Fruit fly (Drosophila melanogaster) whole organism, prepupa: ENCODE data around the gene rdgA.
A peak's percentile ranks its signal among the peaks of the same experiment; 100 is the strongest.

ENCODE experiments used
- Blimp-1 ChIP-seq: fragments of 200-800 bp; sonication (Bioruptor generic); optimal IDR thresholded peaks from 3 replicates; lab custom pipeline; 2017; ENCODE audit warnings: missing biosample characterization, missing genetic modification characterization, mild to moderate bottlenecking, moderate library complexity, missing genetic modification reagents
- CG10631 ChIP-seq: fragments of 200-800 bp; sonication (Bioruptor generic); optimal IDR thresholded peaks from 2 replicates; lab custom pipeline; 2016; ENCODE audit warnings: missing biosample characterization, missing genetic modification characterization
- CG11762 ChIP-seq: fragments of 200-800 bp; sonication (Bioruptor generic); optimal IDR thresholded peaks from 3 replicates; lab custom pipeline; 2016; ENCODE audit warnings: missing biosample characterization, missing genetic modification characterization; ENCODE audit not compliant: insufficient read depth
- CG11902 ChIP-seq: fragments of 200-800 bp; sonication (Bioruptor generic); optimal IDR thresholded peaks from 3 replicates; lab custom pipeline; 2016; ENCODE audit warnings: missing biosample characterization, missing genetic modification characterization
- CG15336 ChIP-seq: fragments of 200-800 bp; sonication (Bioruptor generic); IDR thresholded peaks from 2 replicates; pipeline ENCODE4 v1.3.6; 2022; ENCODE audit warnings: missing biosample characterization, missing genetic modification characterization
- CG3032 ChIP-seq: fragments of 200-800 bp; optimal IDR thresholded peaks from 2 replicates; lab custom pipeline; 2019; ENCODE audit warnings: missing biosample characterization, mild to moderate bottlenecking, missing genetic modification characterization, moderate library complexity
- CG31627 ChIP-seq: fragments of 200-800 bp; sonication (Bioruptor generic); optimal IDR thresholded peaks from 3 replicates; lab custom pipeline; 2016; ENCODE audit warnings: missing biosample characterization, missing genetic modification characterization
- CG4318 ChIP-seq: fragments of 200-800 bp; sonication (Bioruptor generic); optimal IDR thresholded peaks from 3 replicates; lab custom pipeline; 2017; ENCODE audit warnings: missing biosample characterization, mild to moderate bottlenecking, missing genetic modification characterization
- CG6163 ChIP-seq: fragments of 200-800 bp; sonication (Bioruptor generic); IDR thresholded peaks from 3 replicates; pipeline ENCODE4 v1.3.6; 2022; ENCODE audit warnings: missing biosample characterization, missing genetic modification characterization
- CG6276 ChIP-seq: fragments of 200-800 bp; sonication (Bioruptor generic); optimal IDR thresholded peaks from 2 replicates; lab custom pipeline; 2017; ENCODE audit warnings: missing biosample characterization, mild to moderate bottlenecking, missing genetic modification characterization
- CG6792 ChIP-seq: fragments of 200-800 bp; sonication (Bioruptor generic); optimal IDR thresholded peaks from 3 replicates; lab custom pipeline; 2016; ENCODE audit warnings: missing biosample characterization, missing genetic modification characterization
- CG6808 ChIP-seq: fragments of 200-800 bp; sonication (Bioruptor generic); optimal IDR thresholded peaks from 3 replicates; lab custom pipeline; 2017; ENCODE audit warnings: missing biosample characterization, missing genetic modification characterization, mild to moderate bottlenecking, moderate library complexity, missing genetic modification reagents
- CG6854 ChIP-seq: fragments of 200-800 bp; sonication (Bioruptor generic); optimal IDR thresholded peaks from 2 replicates; lab custom pipeline; 2017; ENCODE audit warnings: missing biosample characterization, mild to moderate bottlenecking, missing genetic modification characterization
- CG7368 ChIP-seq: fragments of 200-800 bp; sonication (Bioruptor generic); optimal IDR thresholded peaks from 3 replicates; lab custom pipeline; 2016; ENCODE audit warnings: missing biosample characterization, missing genetic modification characterization
- CG8632 ChIP-seq: fragments of 200-800 bp; sonication (Bioruptor generic); optimal IDR thresholded peaks from 3 replicates; lab custom pipeline; 2016; ENCODE audit warnings: missing biosample characterization, missing genetic modification characterization
- CG9139 ChIP-seq: fragments of 200-800 bp; sonication (Bioruptor generic); optimal IDR thresholded peaks from 3 replicates; lab custom pipeline; 2017; ENCODE audit warnings: missing biosample characterization, mild to moderate bottlenecking, missing genetic modification characterization
- Eip75B ChIP-seq: fragments of 200-800 bp; sonication (Bioruptor generic); optimal IDR thresholded peaks from 3 replicates; lab custom pipeline; 2016; ENCODE audit warnings: missing biosample characterization, missing genetic modification characterization
- Eip78C ChIP-seq: fragments of 200-800 bp; sonication (Bioruptor generic); peaks from one replicate; lab custom pipeline; 2016; ENCODE audit warnings: missing biosample characterization, missing genetic modification characterization
- Eip93F ChIP-seq: fragments of 200-800 bp; sonication (Bioruptor generic); optimal IDR thresholded peaks from 2 replicates; lab custom pipeline; 2016; ENCODE audit warnings: missing biosample characterization, mild to moderate bottlenecking, missing genetic modification characterization
- Gug ChIP-seq: fragments of 200-800 bp; sonication (Bioruptor generic); IDR thresholded peaks from 2 replicates; pipeline ENCODE4 v1.3.6; 2022; ENCODE audit warnings: missing biosample characterization, missing genetic modification characterization
- Hr4 ChIP-seq: fragments of 200-800 bp; sonication (Bioruptor generic); optimal IDR thresholded peaks from 3 replicates; lab custom pipeline; 2016; ENCODE audit warnings: missing biosample characterization, missing genetic modification characterization
- Lpt ChIP-seq: fragments of 200-800 bp; sonication (Bioruptor generic); optimal IDR thresholded peaks from 3 replicates; lab custom pipeline; 2016; ENCODE audit warnings: missing biosample characterization, missing genetic modification characterization
- Met ChIP-seq: fragments of 200-800 bp; sonication (Bioruptor generic); optimal IDR thresholded peaks from 3 replicates; lab custom pipeline; 2016; ENCODE audit warnings: missing biosample characterization, missing genetic modification characterization
- OdsH ChIP-seq: fragments of 200-800 bp; sonication (Bioruptor generic); optimal IDR thresholded peaks from 3 replicates; lab custom pipeline; 2016; ENCODE audit warnings: missing biosample characterization, missing genetic modification characterization
- Smox ChIP-seq: fragments of 200-800 bp; sonication (Bioruptor generic); optimal IDR thresholded peaks from 3 replicates; lab custom pipeline; 2016; ENCODE audit warnings: missing biosample characterization, missing genetic modification characterization
- Sox102F ChIP-seq: fragments of 200-800 bp; sonication (Bioruptor generic); optimal IDR thresholded peaks from 2 replicates; lab custom pipeline; 2016; ENCODE audit warnings: missing biosample characterization, mild to moderate bottlenecking, missing genetic modification characterization
- Sox14 ChIP-seq: fragments of 200-800 bp; sonication (Bioruptor generic); optimal IDR thresholded peaks from 3 replicates; lab custom pipeline; 2016; ENCODE audit warnings: missing biosample characterization, missing genetic modification characterization
- Sox15 ChIP-seq: fragments of 200-800 bp; sonication (Bioruptor generic); optimal IDR thresholded peaks from 3 replicates; lab custom pipeline; 2016; ENCODE audit warnings: missing biosample characterization, missing genetic modification characterization
- achi ChIP-seq: fragments of 200-800 bp; sonication (Bioruptor generic); optimal IDR thresholded peaks from 3 replicates; lab custom pipeline; 2016; ENCODE audit warnings: missing biosample characterization, missing genetic modification characterization
- acj6 ChIP-seq: fragments of 200-800 bp; sonication (Bioruptor generic); optimal IDR thresholded peaks from 3 replicates; lab custom pipeline; 2016; ENCODE audit warnings: missing biosample characterization, missing genetic modification characterization
- cyc ChIP-seq: fragments of 200-800 bp; sonication (Bioruptor generic); optimal IDR thresholded peaks from 3 replicates; lab custom pipeline; 2016; ENCODE audit warnings: missing biosample characterization, missing genetic modification characterization
- dsx ChIP-seq: fragments of 200-800 bp; optimal IDR thresholded peaks from 3 replicates; lab custom pipeline; 2019; ENCODE audit warnings: missing biosample characterization, mild to moderate bottlenecking, missing genetic modification characterization, moderate library complexity; ENCODE audit not compliant: poor library complexity, severe bottlenecking
- esn ChIP-seq: fragments of 200-800 bp; sonication (Bioruptor generic); optimal IDR thresholded peaks from 2 replicates; lab custom pipeline; 2016; ENCODE audit warnings: missing biosample characterization, mild to moderate bottlenecking, missing genetic modification characterization, moderate library complexity
- fd85E ChIP-seq: fragments of 200-800 bp; sonication (Bioruptor generic); optimal IDR thresholded peaks from 3 replicates; lab custom pipeline; 2016; ENCODE audit warnings: missing biosample characterization, missing genetic modification characterization
- fkh ChIP-seq: fragments of 200-800 bp; sonication (Bioruptor generic); optimal IDR thresholded peaks from 3 replicates; lab custom pipeline; 2017; ENCODE audit warnings: missing biosample characterization, mild to moderate bottlenecking, missing genetic modification characterization, moderate library complexity
- lz ChIP-seq: fragments of 200-800 bp; sonication (Bioruptor generic); optimal IDR thresholded peaks from 3 replicates; lab custom pipeline; 2016; ENCODE audit warnings: missing biosample characterization, missing genetic modification characterization
- net ChIP-seq: fragments of 200-800 bp; sonication (Bioruptor generic); optimal IDR thresholded peaks from 3 replicates; lab custom pipeline; 2016; ENCODE audit warnings: missing biosample characterization, missing genetic modification characterization
- salr ChIP-seq, 2 experiments: fragments of 200-800 bp; sonication (Bioruptor generic); optimal IDR thresholded peaks; 3 replicates each; lab custom pipeline; 2016 to 2018; ENCODE audit warnings: missing biosample characterization in 2 of 2, missing genetic modification characterization in 2 of 2, mild to moderate bottlenecking in 1 of 2
- spab ChIP-seq: fragments of 200-800 bp; sonication (Bioruptor generic); optimal IDR thresholded peaks from 2 replicates; lab custom pipeline; 2017; ENCODE audit warnings: missing biosample characterization, mild to moderate bottlenecking, missing genetic modification characterization, missing genetic modification reagents
- ss ChIP-seq, 2 experiments: fragments of 200-800 bp; sonication (Bioruptor generic); optimal IDR thresholded peaks; 2 replicates in 1 of 2; 3 replicates in 1 of 2; lab custom pipeline; 2017 to 2018; ENCODE audit warnings: mild to moderate bottlenecking in 2 of 2, missing biosample characterization in 2 of 2, missing genetic modification characterization in 2 of 2, moderate library complexity in 1 of 2
- svp ChIP-seq: fragments of 200-800 bp; sonication (Bioruptor generic); peaks from one replicate; lab custom pipeline; 2016; ENCODE audit warnings: missing biosample characterization, missing genetic modification characterization
- vri ChIP-seq: fragments of 200-800 bp; sonication (Bioruptor generic); optimal IDR thresholded peaks from 3 replicates; lab custom pipeline; 2016; ENCODE audit warnings: missing biosample characterization, mild to moderate bottlenecking, missing genetic modification characterization

rdgA gene

DNA sequence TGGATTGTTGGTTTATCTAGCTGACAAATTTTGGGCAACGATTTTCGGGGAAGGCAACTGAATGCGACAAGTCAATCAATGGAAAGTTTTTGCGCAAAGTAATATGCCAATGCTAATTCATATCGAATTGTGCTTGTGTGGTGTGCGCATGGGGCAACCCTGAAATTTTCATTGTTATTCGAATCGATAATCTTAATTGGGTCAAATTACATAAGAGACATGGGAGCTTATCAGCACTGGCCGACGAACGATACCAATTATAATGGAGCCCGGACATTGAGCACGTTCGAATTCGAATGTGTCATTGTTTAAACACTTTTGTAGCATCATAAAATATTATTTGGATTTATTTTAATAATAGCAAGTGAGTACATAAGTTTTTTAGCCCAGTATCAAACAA, 22.2 kb upstream of the rdgA start:
- TF ChIP-seq fkh (GFP tag; lab: Kevin White, UChicago) (no peak), achi (GFP tag; lab: Kevin White, UChicago) (no peak), CG11762 (GFP tag; lab: Kevin White, UChicago) (no peak), Eip78C (GFP tag; lab: Kevin White, UChicago) (peak; percentile 4), vri (GFP tag; lab: Kevin White, UChicago) (peak; percentile 58), Sox14 (no peak)

DNA sequence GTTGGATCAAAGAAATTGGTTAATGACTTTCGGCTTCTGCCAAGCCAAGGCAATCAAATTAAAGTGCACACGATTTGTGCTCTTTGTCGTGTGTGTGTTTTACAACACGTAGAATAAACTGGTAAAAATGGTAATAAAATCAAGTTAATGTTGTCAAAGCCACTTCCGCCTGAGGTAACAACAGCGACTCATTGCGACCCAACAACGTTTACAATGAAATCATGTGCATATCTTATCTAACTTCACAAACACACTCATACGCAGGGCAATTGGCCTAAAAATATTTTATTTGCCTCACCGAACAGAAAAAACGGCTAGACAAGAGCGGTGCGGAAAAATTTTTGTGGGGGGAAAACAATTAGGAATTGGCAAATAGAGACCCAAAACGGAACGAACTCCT, 21.7 kb upstream of the rdgA start:
- no peak for TF ChIP-seq dsx
- TF ChIP-seq vri (GFP tag; lab: Kevin White, UChicago): peak; percentile 14
- peak; percentile 52 for TF ChIP-seq fkh (GFP tag; lab: Kevin White, UChicago)

dm6 chrX:8887410-8887809, 19.5 kb upstream of the rdgA start:
- TF ChIP-seq fkh (GFP tag; lab: Kevin White, UChicago) (peak; percentile 69), CG11902 (no peak), CG6163 (GFP tag; lab: Robert Waterston, UW) (peak; percentile 18; the same call in 1 of the 3 replicates), Eip93F (GFP tag; lab: Kevin White, UChicago) (no peak)

- TF ChIP-seq lz: peak; percentile 4
- TF ChIP-seq CG6276 (GFP tag; lab: Kevin White, UChicago): no peak
- no peak for TF ChIP-seq CG8632 (GFP tag; lab: Kevin White, UChicago)
- TF ChIP-seq Met (GFP tag; lab: Kevin White, UChicago): peak; percentile 31
- TF ChIP-seq fd85E: no peak
- no peak for TF ChIP-seq spab (GFP tag; lab: Kevin White, UChicago)
- TF ChIP-seq CG9139 (GFP tag; lab: Kevin White, UChicago): no peak
- no peak for TF ChIP-seq Sox15 (GFP tag; lab: Kevin White, UChicago)
- no peak for TF ChIP-seq Hr4
- TF ChIP-seq Blimp-1 (GFP tag; lab: Kevin White, UChicago): no peak
- peak; percentile 30 for TF ChIP-seq Smox (GFP tag; lab: Kevin White, UChicago)
- 0 out of 3 replicates have a peak, but pooled peaks have one; percentile 26 for TF ChIP-seq CG6163 (GFP tag; lab: Robert Waterston, UW)
- no peak for TF ChIP-seq net (GFP tag; lab: Kevin White, UChicago)
- TF ChIP-seq Eip93F (GFP tag; lab: Kevin White, UChicago): no peak
- TF ChIP-seq vri (GFP tag; lab: Kevin White, UChicago): peak; percentile 61
- TF ChIP-seq CG6808 (GFP tag; lab: Kevin White, UChicago): peak; percentile 11
- TF ChIP-seq cyc (GFP tag; lab: Kevin White, UChicago): no peak
- TF ChIP-seq salr (GFP tag; optimal IDR thresholded peaks at IDR 0.05; lab: Kevin White, UChicago): no peak
- peak; percentile 19 for TF ChIP-seq CG10631
- TF ChIP-seq CG7368 (GFP tag; lab: Kevin White, UChicago): no peak
- TF ChIP-seq acj6 (GFP tag; lab: Kevin White, UChicago): peak; percentile 3
- TF ChIP-seq ss (GFP tag; optimal IDR thresholded peaks at IDR 0.05; lab: Kevin White, UChicago): peak; percentile 39 to 48
- peak; percentile 12 for TF ChIP-seq Sox102F
- no peak for TF ChIP-seq Lpt (GFP tag; lab: Kevin White, UChicago)
- peak; percentile 17 for TF ChIP-seq OdsH
- TF ChIP-seq CG4318 (GFP tag; lab: Kevin White, UChicago): no peak
- TF ChIP-seq CG6792 (GFP tag; lab: Kevin White, UChicago): no peak
- TF ChIP-seq Eip75B (GFP tag; lab: Kevin White, UChicago): no peak
- TF ChIP-seq Gug (GFP tag; lab: Robert Waterston, UW): no peak
- no peak for TF ChIP-seq CG3032 (tag; lab: Kevin White, UChicago)
- no peak for TF ChIP-seq CG31627 (GFP tag; lab: Kevin White, UChicago)
- TF ChIP-seq CG15336 (GFP tag; lab: Robert Waterston, UW): peak; percentile 42
- peak; percentile 19 for TF ChIP-seq esn (GFP tag; lab: Kevin White, UChicago)
- no peak for TF ChIP-seq fkh (GFP tag; lab: Kevin White, UChicago)
- TF ChIP-seq svp (GFP tag; lab: Kevin White, UChicago): peak; percentile 69
- peak; percentile 68 for TF ChIP-seq Eip78C (GFP tag; lab: Kevin White, UChicago)
- TF ChIP-seq CG6854 (GFP tag; lab: Kevin White, UChicago): no peak
Measured at dm6 chrX:8888861-8889392, 17.9 kb upstream of the rdgA start.
